Fruit fly (Drosophila melanogaster): ENCODE data around the gene c12.2.

The c12.2 gene

DNA sequence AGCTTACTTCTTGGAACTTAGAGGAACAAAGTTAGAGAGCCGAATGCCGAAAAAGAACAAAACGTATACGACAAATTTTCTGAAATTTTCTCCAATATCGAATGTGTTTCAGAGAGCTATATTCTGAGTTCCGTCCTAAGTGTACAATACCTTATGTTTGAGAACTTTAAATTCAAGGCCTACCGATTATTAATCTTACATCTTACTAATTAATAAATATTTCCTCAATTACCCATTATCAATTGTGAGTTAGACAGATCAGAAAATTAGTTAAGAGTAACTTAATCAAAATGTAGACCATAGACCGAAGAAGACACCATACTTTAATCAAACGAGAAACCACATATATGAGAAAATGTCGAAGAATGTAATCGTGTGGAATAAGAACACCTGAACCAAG is 11.2 kb downstream of the c12.2 start, which contains the start of gene CG34450:
TSS of gene CG34450 (minus strand) at position 101 of the 400 bp plus-strand sequence.
- no peak for TF ChIP-seq CTCF (optimal IDR thresholded peaks at IDR 0.05)
- TF ChIP-seq CG8478 (optimal IDR thresholded peaks at IDR 0.05): no peak

dm6 chrX:9332208-9332607 is 13.0 kb downstream of the c12.2 start:
- no peak for TF ChIP-seq CG8478 (optimal IDR thresholded peaks at IDR 0.05)
- no peak for TF ChIP-seq CTCF (optimal IDR thresholded peaks at IDR 0.05)

DNA sequence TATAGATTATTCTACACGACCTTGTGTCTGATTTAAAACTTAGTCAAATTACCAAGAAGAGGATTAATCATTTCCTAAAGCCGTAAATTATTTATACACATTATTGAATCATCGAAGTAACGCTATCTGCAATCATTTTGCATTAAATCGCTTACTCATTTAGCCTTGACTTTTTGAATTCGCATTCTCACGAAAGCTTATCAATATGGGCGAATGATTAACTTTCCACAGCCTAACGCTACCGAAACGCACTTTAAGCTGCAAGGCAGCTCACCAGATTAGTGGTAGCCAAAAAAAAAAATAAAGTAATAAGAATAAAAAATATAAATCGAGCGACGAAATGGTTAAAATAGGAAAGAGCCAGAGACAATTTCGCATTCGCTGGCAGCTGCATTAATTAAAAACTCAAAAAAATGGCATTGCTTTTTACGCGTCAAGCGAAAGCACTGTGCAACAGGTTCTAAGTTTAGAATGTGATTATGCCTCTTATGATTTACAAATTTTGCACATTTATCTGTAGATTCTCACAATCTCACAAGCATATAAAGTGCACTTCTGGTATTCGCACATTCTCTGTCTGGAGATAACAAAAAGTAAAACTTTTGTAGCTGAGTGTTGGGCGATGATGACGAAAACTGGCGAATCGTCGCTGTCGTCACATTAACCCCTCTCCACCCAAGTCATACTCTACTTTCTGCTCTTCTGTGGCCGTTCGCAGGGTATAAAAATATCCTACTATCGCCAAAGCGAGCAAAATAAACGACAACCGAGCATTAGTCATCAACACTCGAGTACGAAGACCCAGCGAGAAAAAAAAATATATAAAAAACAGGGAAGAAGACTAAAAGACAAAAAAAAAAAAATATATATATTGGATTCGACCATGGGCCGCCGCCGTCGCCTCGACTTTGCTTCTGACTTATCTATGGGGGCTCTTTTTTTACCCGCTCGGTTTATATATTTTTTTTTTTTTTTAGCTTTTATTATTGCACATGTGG is 24.6 kb downstream of the c12.2 start:
- no peak for TF ChIP-seq CG8478 (optimal IDR thresholded peaks at IDR 0.05)
- no peak for TF ChIP-seq CTCF (optimal IDR thresholded peaks at IDR 0.05)

- TF ChIP-seq CTCF (optimal IDR thresholded peaks at IDR 0.05) (no peak), CG8478 (optimal IDR thresholded peaks at IDR 0.05) (no peak)
Measured at dm6 chrX:9344482-9345106, 25.4 kb downstream of the c12.2 start.

- TF ChIP-seq CG8478 (optimal IDR thresholded peaks at IDR 0.05) (no peak), CTCF (optimal IDR thresholded peaks at IDR 0.05) (no peak)
Measured at dm6 chrX:9345522-9345921, 26.4 kb downstream of the c12.2 start.

DNA sequence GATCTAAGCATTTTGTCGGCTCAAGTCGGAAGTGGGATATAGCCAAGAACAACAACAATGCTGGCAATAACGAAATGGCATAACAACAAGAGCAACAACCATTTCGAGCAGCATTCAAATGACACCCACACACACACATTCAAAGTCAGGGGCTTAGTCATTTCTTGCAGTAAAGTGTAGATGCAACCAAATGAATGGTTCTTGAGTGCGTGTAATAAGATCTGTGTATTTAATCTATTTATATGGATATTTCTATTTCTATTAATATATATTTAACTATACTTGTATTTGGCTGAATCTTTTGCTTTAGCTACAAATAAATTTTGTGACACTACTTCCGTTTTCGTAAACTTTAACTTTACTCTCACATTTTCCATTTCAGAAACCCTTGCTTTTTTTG is 28.6 kb downstream of the c12.2 start:
- TF ChIP-seq CTCF (optimal IDR thresholded peaks at IDR 0.05) (no peak), CG8478 (optimal IDR thresholded peaks at IDR 0.05) (no peak)

DNA sequence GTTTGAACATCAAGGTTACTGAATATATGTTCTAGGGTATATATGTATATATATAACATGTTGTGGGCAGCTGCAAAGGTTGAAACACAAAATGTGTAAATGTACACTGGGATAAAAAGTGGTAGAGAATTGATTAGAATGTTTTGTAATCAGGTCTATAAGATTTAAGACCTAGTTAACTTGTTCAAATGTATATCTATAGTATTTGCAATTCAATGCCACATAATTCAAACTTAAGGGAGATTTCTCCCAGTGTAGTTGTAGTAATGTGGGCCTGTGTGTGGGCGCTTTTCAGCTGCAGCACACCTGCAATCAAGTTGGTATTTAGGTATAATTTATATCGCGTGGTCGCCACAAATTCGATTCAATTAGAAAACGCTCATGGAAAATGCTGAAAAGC is 30.1 kb downstream of the c12.2 start:
- TF ChIP-seq CG8478 (optimal IDR thresholded peaks at IDR 0.05) (no peak), CTCF (optimal IDR thresholded peaks at IDR 0.05) (no peak)

dm6 chrX:9350309-9350708 is 31.1 kb downstream of the c12.2 start:
- TF ChIP-seq CG8478 (optimal IDR thresholded peaks at IDR 0.05): no peak

DNA sequence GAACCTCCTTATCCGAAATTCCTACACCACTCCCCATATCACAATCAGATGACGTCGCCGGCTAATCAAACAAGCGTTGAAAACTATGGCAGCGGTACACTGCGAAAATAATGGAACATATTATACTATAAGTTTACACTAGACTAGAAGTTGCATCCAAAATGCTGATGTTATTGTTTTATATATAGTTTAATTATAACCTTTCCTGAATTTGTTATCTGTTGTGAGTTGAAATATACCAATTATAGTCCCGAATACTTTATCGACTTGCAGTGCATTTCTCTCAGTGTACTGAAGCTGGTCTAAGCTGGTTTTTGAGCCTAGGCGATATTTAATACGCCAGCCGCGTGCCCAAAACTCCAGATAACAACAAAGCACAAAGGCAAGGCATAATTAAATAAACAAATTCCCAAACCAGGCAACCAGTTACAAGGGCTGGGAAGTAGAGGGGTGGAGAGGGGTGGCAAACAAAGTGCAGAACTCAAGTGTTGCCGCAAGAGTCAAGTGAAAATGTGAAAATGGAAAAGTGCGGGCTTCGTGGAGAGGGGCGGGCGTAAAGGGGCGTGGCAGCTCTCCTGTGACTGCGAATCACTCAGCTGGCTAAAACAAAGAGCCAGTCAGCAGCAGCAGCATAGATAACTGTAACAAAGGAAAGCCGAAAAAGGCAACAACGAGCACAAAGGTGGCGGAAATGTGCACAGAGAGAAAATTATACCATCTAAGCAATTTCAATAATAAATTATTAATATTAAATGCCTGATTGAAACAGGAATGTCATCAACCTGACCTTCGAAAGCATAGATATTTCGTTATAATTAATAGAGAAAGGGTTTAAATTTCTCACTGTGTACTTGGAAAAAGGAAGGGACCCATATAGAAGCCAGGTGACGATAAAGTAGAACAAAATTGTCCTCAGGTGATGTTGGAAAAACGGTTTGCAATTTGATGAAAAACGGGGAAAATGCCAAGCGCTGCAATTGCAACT is 33.2 kb downstream of the c12.2 start:
- TF ChIP-seq CTCF (optimal IDR thresholded peaks at IDR 0.05): no peak
- no peak for TF ChIP-seq CG8478 (optimal IDR thresholded peaks at IDR 0.05)

- TF ChIP-seq CG8478 (optimal IDR thresholded peaks at IDR 0.05) (no peak), CTCF (optimal IDR thresholded peaks at IDR 0.05) (no peak)
Measured at dm6 chrX:9354773-9355172, 35.6 kb downstream of the c12.2 start.

DNA sequence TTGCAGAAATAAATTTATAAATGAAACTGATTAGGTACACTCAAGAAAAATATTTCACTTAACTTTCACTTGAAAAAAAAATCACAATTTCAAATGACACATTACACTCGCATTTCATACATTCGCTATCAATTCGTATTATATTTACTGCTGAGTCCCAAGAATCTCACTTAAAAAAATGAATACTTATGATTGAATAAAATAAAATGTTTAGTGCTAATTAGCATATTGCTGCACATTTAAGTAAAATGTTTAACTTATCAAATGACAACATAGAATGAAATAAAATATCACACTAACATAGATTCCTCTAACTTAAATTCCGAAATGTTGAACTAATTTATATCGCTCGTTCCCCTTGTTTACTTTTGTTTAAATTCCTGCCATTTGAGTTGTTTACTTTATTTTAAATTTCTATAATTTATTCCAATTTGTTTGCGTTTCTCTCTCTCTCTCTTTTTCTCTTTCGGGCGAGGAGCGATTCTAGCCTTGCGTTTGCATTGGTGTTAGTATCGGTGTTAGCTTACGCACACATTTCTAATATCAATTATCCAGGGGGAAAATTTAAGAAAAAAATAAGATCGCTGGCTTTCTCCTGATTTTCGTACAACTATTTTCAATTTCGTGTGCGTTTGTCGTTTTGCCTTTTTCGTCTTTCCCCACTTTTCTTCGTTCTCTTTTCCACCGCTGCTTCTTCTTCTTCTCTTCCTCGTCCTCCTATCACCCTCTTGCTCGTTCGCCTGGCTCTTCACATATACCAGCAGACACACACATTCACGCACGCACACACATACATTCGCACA is 36.2 kb downstream of the c12.2 start:
- TF ChIP-seq CTCF (optimal IDR thresholded peaks at IDR 0.05) (no peak), CG8478 (optimal IDR thresholded peaks at IDR 0.05) (no peak)

dm6 chrX:9355996-9356708 is 37.0 kb downstream of the c12.2 start, which contains the start of the genes Zdhhc8 and BCL7-like:
Zdhhc8 (minus strand) TSS chrX:9356227.
BCL7-like (plus strand) TSS chrX:9356634.
- TF ChIP-seq CG8478 (optimal IDR thresholded peaks at IDR 0.05): no peak
- TF ChIP-seq CTCF (optimal IDR thresholded peaks at IDR 0.05): no peak
